Fruit fly (Drosophila melanogaster): ENCODE data around the gene Gs1l.

Gs1l gene

dm6 chr2L:4418819-4419218, 37.8 kb downstream of the Gs1l start:
- TF ChIP-seq CG6792 (GFP tag; optimal IDR thresholded peaks at IDR 0.05), result no peak
- no peak for TF ChIP-seq Hr39 (GFP tag; optimal IDR thresholded peaks at IDR 0.05)
- no peak for TF ChIP-seq topi (GFP tag; optimal IDR thresholded peaks at IDR 0.05)
- TF ChIP-seq net (GFP tag; optimal IDR thresholded peaks at IDR 0.05), result no peak
- no peak for TF ChIP-seq Hr4 (GFP tag; optimal IDR thresholded peaks at IDR 0.05)
- TF ChIP-seq Eip93F (GFP tag; optimal IDR thresholded peaks at IDR 0.05), result no peak
- no peak for TF ChIP-seq CG10669 (GFP tag; optimal IDR thresholded peaks at IDR 0.05)
- no peak for TF ChIP-seq Sox14 (GFP tag; optimal IDR thresholded peaks at IDR 0.05)
- no peak for TF ChIP-seq CG3919 (GFP tag; optimal IDR thresholded peaks at IDR 0.05)
- TF ChIP-seq Hr38 (GFP tag; optimal IDR thresholded peaks at IDR 0.05), result no peak
- no peak for TF ChIP-seq CG1621 (tag; optimal IDR thresholded peaks at IDR 0.05)
- TF ChIP-seq CG6808 (GFP tag; optimal IDR thresholded peaks at IDR 0.05), result no peak

DNA sequence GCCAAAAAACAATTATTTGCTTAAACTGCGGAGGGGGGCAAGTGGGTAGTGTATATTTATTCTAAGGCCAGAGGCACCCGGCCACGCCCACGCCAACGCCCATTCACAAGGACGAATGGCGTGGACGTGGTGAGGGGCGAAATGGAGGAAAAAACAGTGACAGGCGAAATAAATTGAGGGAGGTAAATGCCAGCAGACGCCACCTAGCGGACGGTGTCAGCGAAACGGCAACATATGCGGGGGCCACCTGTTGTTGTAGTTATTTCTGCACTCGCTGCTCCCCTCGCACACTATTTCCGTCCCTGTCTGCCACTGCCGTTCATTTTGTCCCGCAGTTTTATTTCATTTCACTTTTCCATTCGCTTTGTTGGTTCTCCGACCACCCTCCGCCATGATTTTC, 38.6 kb downstream of the Gs1l start:
- no peak for TF ChIP-seq acj6 (GFP tag; optimal IDR thresholded peaks at IDR 0.05)
- no peak for TF ChIP-seq CG10669 (GFP tag; optimal IDR thresholded peaks at IDR 0.05)
- no peak for TF ChIP-seq svp (GFP tag)
- no peak for TF ChIP-seq Lpt (GFP tag; optimal IDR thresholded peaks at IDR 0.05)
- TF ChIP-seq achi (GFP tag; optimal IDR thresholded peaks at IDR 0.05), result no peak
- no peak for TF ChIP-seq CG9139 (GFP tag; optimal IDR thresholded peaks at IDR 0.05)
- no peak for TF ChIP-seq net (GFP tag; optimal IDR thresholded peaks at IDR 0.05)
- TF ChIP-seq cyc (GFP tag; optimal IDR thresholded peaks at IDR 0.05), result no peak
- TF ChIP-seq CG3919 (GFP tag; optimal IDR thresholded peaks at IDR 0.05), result no peak
- no peak for TF ChIP-seq dac (GFP tag; optimal IDR thresholded peaks at IDR 0.05)
- TF ChIP-seq fkh (GFP tag; optimal IDR thresholded peaks at IDR 0.05), result no peak

dm6 chr2L:4416903-4417302, 39.7 kb downstream of the Gs1l start:
- TF ChIP-seq spab (GFP tag; optimal IDR thresholded peaks at IDR 0.05), result peak; percentile 34
- TF ChIP-seq CG8632 (GFP tag; optimal IDR thresholded peaks at IDR 0.05), result peak; percentile 32
- no peak for TF ChIP-seq vri (GFP tag; optimal IDR thresholded peaks at IDR 0.05)
- TF ChIP-seq CG16779 (tag; optimal IDR thresholded peaks at IDR 0.05), result peak; percentile 19
- peak; percentile 40 for TF ChIP-seq achi (GFP tag; optimal IDR thresholded peaks at IDR 0.05)
- TF ChIP-seq Ets96B (tag; optimal IDR thresholded peaks at IDR 0.05), result peak; percentile 52
- TF ChIP-seq dac (GFP tag; optimal IDR thresholded peaks at IDR 0.05), result no peak
- no peak for TF ChIP-seq Hr39 (GFP tag; optimal IDR thresholded peaks at IDR 0.05)
- peak; percentile 33 for TF ChIP-seq Eip75B (GFP tag; optimal IDR thresholded peaks at IDR 0.05)
- peak; percentile 51 for TF ChIP-seq CG32006 (GFP tag; optimal IDR thresholded peaks at IDR 0.05)
- TF ChIP-seq acj6 (GFP tag; optimal IDR thresholded peaks at IDR 0.05), result peak; percentile 31
- TF ChIP-seq CG10631 (GFP tag; optimal IDR thresholded peaks at IDR 0.05), result peak; percentile 37
- peak; percentile 51 for TF ChIP-seq CG15336 (GFP tag; IDR thresholded peaks at IDR 0.05)
- TF ChIP-seq CG6854 (GFP tag; optimal IDR thresholded peaks at IDR 0.05), result no peak
- peak; percentile 20 for TF ChIP-seq topi (GFP tag; optimal IDR thresholded peaks at IDR 0.05)
- TF ChIP-seq fkh (GFP tag; optimal IDR thresholded peaks at IDR 0.05), result no peak
- no peak for TF ChIP-seq CG7368 (GFP tag; optimal IDR thresholded peaks at IDR 0.05)
- TF ChIP-seq Hr4 (GFP tag; optimal IDR thresholded peaks at IDR 0.05), result peak; percentile 28
- TF ChIP-seq Sox102F (GFP tag; optimal IDR thresholded peaks at IDR 0.05), result no peak
- TF ChIP-seq Smox (GFP tag; optimal IDR thresholded peaks at IDR 0.05), result peak; percentile 4
- TF ChIP-seq CG34406 (GFP tag; optimal IDR thresholded peaks at IDR 0.05), result peak; percentile 4
- TF ChIP-seq CG11294 (GFP tag; IDR thresholded peaks at IDR 0.05), result no peak
- no peak for TF ChIP-seq Hr38 (GFP tag; optimal IDR thresholded peaks at IDR 0.05)
- no peak for TF ChIP-seq salr (GFP tag; optimal IDR thresholded peaks at IDR 0.05)
- peak; percentile 25 for TF ChIP-seq CG8319 (GFP tag; optimal IDR thresholded peaks at IDR 0.05)
- peak; percentile 18 for TF ChIP-seq cyc (GFP tag; optimal IDR thresholded peaks at IDR 0.05)
- peak; percentile 33 for TF ChIP-seq CG4318 (GFP tag; optimal IDR thresholded peaks at IDR 0.05)
- TF ChIP-seq CG6808 (GFP tag; optimal IDR thresholded peaks at IDR 0.05), result peak; percentile 31
- TF ChIP-seq svp (GFP tag), result peak; percentile 66
- TF ChIP-seq CG6792 (GFP tag; optimal IDR thresholded peaks at IDR 0.05), result peak; percentile 20
- TF ChIP-seq Met (GFP tag; optimal IDR thresholded peaks at IDR 0.05), result peak; percentile 43
- no peak for TF ChIP-seq Sox15 (GFP tag; optimal IDR thresholded peaks at IDR 0.05)
- TF ChIP-seq CG11902 (GFP tag; optimal IDR thresholded peaks at IDR 0.05), result no peak
- TF ChIP-seq CG1621 (tag; optimal IDR thresholded peaks at IDR 0.05), result peak; percentile 26
- TF ChIP-seq Ets21C (GFP tag; optimal IDR thresholded peaks at IDR 0.05), result no peak
- TF ChIP-seq fd59A (GFP tag; optimal IDR thresholded peaks at IDR 0.05), result peak; percentile 10
- no peak for TF ChIP-seq Sox14 (GFP tag; optimal IDR thresholded peaks at IDR 0.05)
- TF ChIP-seq CG8119 (GFP tag; IDR thresholded peaks at IDR 0.05), result peak; percentile 41; the same call in 1 of the 3 replicates
- TF ChIP-seq Gug (GFP tag; IDR thresholded peaks at IDR 0.05), result 0 out of 2 replicates have a peak, but pooled peaks have one; percentile 21
- TF ChIP-seq CG9139 (GFP tag; optimal IDR thresholded peaks at IDR 0.05), result peak; percentile 20
- peak; percentile 55 for TF ChIP-seq dsx (GFP tag; optimal IDR thresholded peaks at IDR 0.05; ENCODE audit: poor library complexity, severe bottlenecking)
- no peak for TF ChIP-seq Lpt (GFP tag; optimal IDR thresholded peaks at IDR 0.05)
